Fruit fly (Drosophila melanogaster) S2 (cell line): Measurements from ENCODE around the gene CG6149.

ENCODE experiments used
- CG8478 ChIP-seq: fragments of >200 bp; optimal IDR thresholded peaks from 2 replicates; lab custom pipeline; 2018
- CTCF ChIP-seq, 2 experiments: fragments of >200 bp; optimal IDR thresholded peaks; 2 replicates each; lab custom pipeline; 2018

- no peak for TF ChIP-seq CG8478 (lab: Kevin White, UChicago)
- no peak for TF ChIP-seq CTCF (optimal IDR thresholded peaks at IDR 0.05; lab: Kevin White, UChicago)
Observed at dm6 chr3L:11474658-11475057, 39.4 kb upstream of the CG6149 start, which contains the start of gene Vha16-2.
